Fruit fly (Drosophila melanogaster) whole organism, embryonic: Measurements from ENCODE around the gene CG3909.

Source experiments
- ATbp ChIP-seq: fragments of 200-800 bp; sonication (Bioruptor generic); optimal IDR thresholded peaks from 2 replicates; lab custom pipeline; 2017; ENCODE audit warnings: missing biosample characterization, mild to moderate bottlenecking, missing genetic modification characterization, missing genetic modification reagents
- CG11398 ChIP-seq: fragments of 200-800 bp; sonication (Bioruptor generic); optimal IDR thresholded peaks from 2 replicates; lab custom pipeline; 2016; ENCODE audit warnings: missing biosample characterization, missing genetic modification characterization
- CG12659 ChIP-seq: fragments of 200-800 bp; sonication (Bioruptor generic); optimal IDR thresholded peaks from 3 replicates; lab custom pipeline; 2017; ENCODE audit warnings: mild to moderate bottlenecking, missing biosample characterization, missing genetic modification reagents, missing genetic modification characterization
- CG15696 ChIP-seq: fragments of 200-800 bp; sonication (Bioruptor generic); optimal IDR thresholded peaks from 2 replicates; lab custom pipeline; 2019; ENCODE audit warnings: missing biosample characterization, mild to moderate bottlenecking, missing genetic modification characterization, moderate library complexity
- CG1603 ChIP-seq: fragments of 200-800 bp; sonication (Bioruptor generic); optimal IDR thresholded peaks from 2 replicates; lab custom pipeline; 2019; ENCODE audit warnings: missing biosample characterization, mild to moderate bottlenecking, missing genetic modification characterization, moderate library complexity
- CG17829 ChIP-seq: fragments of 200-800 bp; optimal IDR thresholded peaks from 2 replicates; lab custom pipeline; 2019; ENCODE audit warnings: missing biosample characterization, mild to moderate bottlenecking, missing genetic modification characterization, moderate library complexity
- CG4282 ChIP-seq: fragments of 200-800 bp; sonication (Bioruptor generic); optimal IDR thresholded peaks from 2 replicates; lab custom pipeline; 2016; ENCODE audit warnings: missing biosample characterization, missing genetic modification characterization
- CG43689 ChIP-seq: fragments of 200-800 bp; sonication (Bioruptor generic); IDR thresholded peaks from 2 replicates; pipeline ENCODE4 v1.3.6; 2022; ENCODE audit warnings: missing biosample characterization, missing genetic modification characterization
- CG5245 ChIP-seq: fragments of 200-800 bp; sonication (Bioruptor generic); optimal IDR thresholded peaks from 3 replicates; lab custom pipeline; 2016; ENCODE audit warnings: missing biosample characterization, missing genetic modification characterization
- CG6854 ChIP-seq: fragments of 200-800 bp; sonication (Bioruptor generic); optimal IDR thresholded peaks from 3 replicates; lab custom pipeline; 2017; ENCODE audit warnings: missing biosample characterization, mild to moderate bottlenecking, missing genetic modification characterization
- CG7987 ChIP-seq: fragments of 200-800 bp; sonication (Bioruptor generic); optimal IDR thresholded peaks from 2 replicates; lab custom pipeline; 2018; ENCODE audit warnings: missing biosample characterization, mild to moderate bottlenecking, missing genetic modification characterization, moderate library complexity
- CG8290 ChIP-seq, 3 experiments: fragments of 200-800 bp; sonication (Bioruptor generic); optimal IDR thresholded peaks; 2 replicates each; lab custom pipeline; 2016 to 2019; ENCODE audit warnings: missing biosample characterization in 3 of 3, missing genetic modification characterization in 3 of 3, mild to moderate bottlenecking in 2 of 3, moderate library complexity in 1 of 3
- CG8388 ChIP-seq: fragments of 200-800 bp; sonication (Bioruptor generic); optimal IDR thresholded peaks from 2 replicates; lab custom pipeline; 2019; ENCODE audit warnings: missing biosample characterization, mild to moderate bottlenecking, missing genetic modification characterization, moderate library complexity
- CG9215 ChIP-seq: fragments of 200-800 bp; sonication (Bioruptor generic); IDR thresholded peaks from 2 replicates; pipeline ENCODE4 v1.3.6; 2022; ENCODE audit warnings: missing biosample characterization, missing genetic modification characterization
- CG9609 ChIP-seq: fragments of 200-800 bp; sonication (Bioruptor generic); optimal IDR thresholded peaks from 3 replicates; lab custom pipeline; 2016; ENCODE audit warnings: missing biosample characterization, missing genetic modification characterization
- CG9817 ChIP-seq: fragments of 200-800 bp; sonication (Bioruptor generic); optimal IDR thresholded peaks from 2 replicates; lab custom pipeline; 2018; ENCODE audit warnings: missing biosample characterization, mild to moderate bottlenecking, missing genetic modification characterization, moderate library complexity
- CG9932 ChIP-seq: fragments of 200-800 bp; sonication (Bioruptor generic); IDR thresholded peaks from 2 replicates; pipeline ENCODE4 v1.3.6; 2022; ENCODE audit warnings: missing biosample characterization, missing genetic modification characterization
- Doc2 ChIP-seq: fragments of 200-800 bp; sonication (Bioruptor generic); IDR thresholded peaks from 2 replicates; pipeline ENCODE4 v1.3.6; 2022; ENCODE audit warnings: missing biosample characterization, missing genetic modification characterization
- Eip74EF ChIP-seq, 2 experiments: fragments of 200-800 bp in 1 of 2; fragments of >200 bp in 1 of 2; sonication (Bioruptor generic) in 1 of 2; optimal IDR thresholded peaks; 2 replicates each; lab custom pipeline; 2017 to 2019; ENCODE audit warnings: missing biosample characterization in 2 of 2, missing genetic modification characterization in 2 of 2, mild to moderate bottlenecking in 1 of 2, moderate library complexity in 1 of 2
- Ets97D ChIP-seq: fragments of 200-800 bp; sonication (Bioruptor generic); optimal IDR thresholded peaks from 3 replicates; lab custom pipeline; 2016; ENCODE audit warnings: missing biosample characterization, missing genetic modification characterization
- Fer2 ChIP-seq: fragments of 200-800 bp; sonication (Bioruptor generic); optimal IDR thresholded peaks from 2 replicates; lab custom pipeline; 2018; ENCODE audit warnings: missing biosample characterization, mild to moderate bottlenecking, missing genetic modification characterization, moderate library complexity
- Hr3 ChIP-seq: fragments of 200-800 bp; sonication (Bioruptor generic); optimal IDR thresholded peaks from 3 replicates; lab custom pipeline; 2016; ENCODE audit warnings: missing biosample characterization, missing genetic modification characterization
- Hr51 ChIP-seq, 2 experiments: fragments of 200-800 bp; sonication (Bioruptor generic); optimal IDR thresholded peaks; 2 replicates in 1 of 2; 3 replicates in 1 of 2; lab custom pipeline; 2016 to 2018; ENCODE audit warnings: missing biosample characterization in 2 of 2, missing genetic modification characterization in 2 of 2, mild to moderate bottlenecking in 1 of 2, moderate library complexity in 1 of 2
- Kr ChIP-seq: fragments of 200-800 bp; sonication (Bioruptor generic); optimal IDR thresholded peaks from 2 replicates; lab custom pipeline; 2017; ENCODE audit warnings: missing biosample characterization, mild to moderate bottlenecking, missing genetic modification characterization
- MESR4 ChIP-seq: fragments of 200-800 bp; sonication (Bioruptor generic); optimal IDR thresholded peaks from 2 replicates; lab custom pipeline; 2018; ENCODE audit warnings: missing biosample characterization, mild to moderate bottlenecking, missing genetic modification characterization, moderate library complexity
- Mrtf ChIP-seq: fragments of 200-800 bp; sonication (Bioruptor generic); IDR thresholded peaks from 3 replicates; pipeline ENCODE4 v1.3.6; 2022; ENCODE audit warnings: missing biosample characterization, missing genetic modification characterization
- Rx ChIP-seq: fragments of 200-800 bp; sonication (Bioruptor generic); IDR thresholded peaks from 2 replicates; pipeline ENCODE4 v1.3.6; 2022; ENCODE audit warnings: missing biosample characterization, missing genetic modification characterization
- Scr ChIP-seq: fragments of 200-800 bp; sonication (Bioruptor generic); IDR thresholded peaks from 2 replicates; pipeline ENCODE4 v1.3.6; 2022; ENCODE audit warnings: missing biosample characterization, missing genetic modification characterization; ENCODE audit not compliant: partially characterized antibody
- ara ChIP-seq: fragments of 200-800 bp; sonication (Bioruptor generic); IDR thresholded peaks from 2 replicates; pipeline ENCODE4 v1.3.6; 2022; ENCODE audit warnings: missing biosample characterization, missing genetic modification characterization
- crp ChIP-seq, 2 experiments: fragments of 200-800 bp; sonication (Bioruptor generic); optimal IDR thresholded peaks; 2 replicates in 1 of 2; 3 replicates in 1 of 2; lab custom pipeline; 2017; ENCODE audit warnings: missing biosample characterization in 2 of 2, missing genetic modification characterization in 2 of 2, mild to moderate bottlenecking in 1 of 2, moderate library complexity in 1 of 2
- cwo ChIP-seq: fragments of 200-800 bp; sonication (Bioruptor generic); optimal IDR thresholded peaks from 3 replicates; lab custom pipeline; 2017; ENCODE audit warnings: missing biosample characterization, missing genetic modification characterization, mild to moderate bottlenecking, moderate library complexity, missing genetic modification reagents
- dan ChIP-seq: fragments of 200-800 bp; sonication (Bioruptor generic); IDR thresholded peaks from 2 replicates; pipeline ENCODE4 v1.3.6; 2022; ENCODE audit warnings: missing biosample characterization, missing genetic modification characterization
- dpn ChIP-seq, 2 experiments: fragments of 200-800 bp; sonication (Bioruptor generic); optimal IDR thresholded peaks; 3 replicates each; lab custom pipeline; 2016; ENCODE audit warnings: missing biosample characterization in 2 of 2, missing genetic modification characterization in 2 of 2
- exex ChIP-seq: fragments of 200-800 bp; sonication (Bioruptor generic); optimal IDR thresholded peaks from 4 replicates; lab custom pipeline; 2018; ENCODE audit warnings: missing biosample characterization, mild to moderate bottlenecking, missing genetic modification characterization, moderate library complexity
- gsb ChIP-seq: fragments of 200-800 bp; sonication (Bioruptor generic); IDR thresholded peaks from 2 replicates; pipeline ENCODE4 v1.3.6; 2022; ENCODE audit warnings: missing biosample characterization, missing genetic modification characterization
- h ChIP-seq: fragments of >200 bp; optimal IDR thresholded peaks from 2 replicates; lab custom pipeline; 2017
- hbn ChIP-seq: fragments of 200-800 bp; sonication (Bioruptor generic); IDR thresholded peaks from 2 replicates; pipeline ENCODE4 v1.3.6; 2022; ENCODE audit warnings: missing biosample characterization, missing genetic modification characterization; ENCODE audit not compliant: partially characterized antibody
- insv ChIP-seq, 2 experiments: fragments of 200-800 bp; sonication (Bioruptor generic); optimal IDR thresholded peaks; 3 replicates each; lab custom pipeline; 2016 to 2018; ENCODE audit warnings: missing biosample characterization in 2 of 2, missing genetic modification characterization in 2 of 2
- mam ChIP-seq: fragments of 200-800 bp; sonication (Bioruptor generic); optimal IDR thresholded peaks from 3 replicates; lab custom pipeline; 2016; ENCODE audit warnings: missing biosample characterization, missing genetic modification characterization
- mld ChIP-seq: fragments of 200-800 bp; sonication (Bioruptor generic); IDR thresholded peaks from 3 replicates; pipeline ENCODE4 v1.3.6; 2022; ENCODE audit warnings: missing biosample characterization, missing genetic modification characterization; ENCODE audit not compliant: partially characterized antibody
- nau ChIP-seq: fragments of 200-800 bp; sonication (Bioruptor generic); optimal IDR thresholded peaks from 3 replicates; lab custom pipeline; 2017; ENCODE audit warnings: missing biosample characterization, mild to moderate bottlenecking, missing genetic modification characterization, missing genetic modification reagents
- nerfin-1 ChIP-seq: fragments of 200-800 bp; sonication (Bioruptor generic); optimal IDR thresholded peaks from 3 replicates; lab custom pipeline; 2019; ENCODE audit warnings: missing biosample characterization, mild to moderate bottlenecking, missing genetic modification characterization, moderate library complexity
- onecut ChIP-seq: fragments of 200-800 bp; sonication (Bioruptor generic); IDR thresholded peaks from 2 replicates; pipeline ENCODE4 v1.3.6; 2022; ENCODE audit warnings: missing biosample characterization, missing genetic modification characterization
- peb ChIP-seq: fragments of 200-800 bp; sonication (Bioruptor generic); IDR thresholded peaks from 2 replicates; pipeline ENCODE4 v1.3.6; 2022; ENCODE audit warnings: missing biosample characterization, missing genetic modification characterization
- sima ChIP-seq: fragments of 200-800 bp; sonication (Bioruptor generic); optimal IDR thresholded peaks from 2 replicates; lab custom pipeline; 2016; ENCODE audit warnings: missing biosample characterization, missing genetic modification characterization
- sisA ChIP-seq: fragments of 200-800 bp; sonication (Bioruptor generic); IDR thresholded peaks from 2 replicates; pipeline ENCODE4 v1.3.6; 2022; ENCODE audit warnings: missing biosample characterization, missing genetic modification characterization
- sr ChIP-seq: fragments of 200-800 bp; sonication (Bioruptor generic); IDR thresholded peaks from 3 replicates; pipeline ENCODE4 v1.3.6; 2022; ENCODE audit warnings: missing biosample characterization, missing genetic modification characterization
- ssp ChIP-seq: fragments of 200-800 bp; sonication (Bioruptor generic); IDR thresholded peaks from 2 replicates; pipeline ENCODE4 v1.3.6; 2022; ENCODE audit warnings: missing biosample characterization, missing genetic modification characterization
- unc-4 ChIP-seq: fragments of 200-800 bp; sonication (Bioruptor generic); IDR thresholded peaks from 2 replicates; pipeline ENCODE4 v1.3.6; 2022; ENCODE audit warnings: missing biosample characterization, missing genetic modification characterization; ENCODE audit not compliant: partially characterized antibody
- vnd ChIP-seq: fragments of 200-800 bp; sonication (Bioruptor generic); IDR thresholded peaks from 3 replicates; pipeline ENCODE4 v1.3.6; 2022; ENCODE audit warnings: missing biosample characterization, missing genetic modification characterization; ENCODE audit not compliant: partially characterized antibody
- yki ChIP-seq: fragments of >200 bp; optimal IDR thresholded peaks from 3 replicates; lab custom pipeline; 2018

The CG3909 gene

DNA sequence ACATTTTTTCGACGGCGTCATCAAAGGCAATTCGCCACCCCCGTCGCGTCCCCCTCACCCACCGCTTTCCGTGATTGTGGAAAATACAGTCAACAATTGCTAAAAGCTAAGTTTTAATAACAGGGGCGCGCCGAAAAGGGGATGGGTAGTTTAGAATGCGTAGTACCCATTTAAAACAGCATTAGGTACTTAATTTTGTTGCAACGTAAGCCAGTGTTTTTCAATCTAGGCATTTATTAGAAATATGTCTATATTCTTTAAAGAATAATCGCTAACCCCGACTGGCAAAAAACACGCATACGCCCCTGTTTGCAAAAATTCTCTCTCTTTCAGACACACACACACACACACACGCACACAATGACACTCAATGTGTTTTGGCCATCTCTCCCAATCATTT lies 41.8 kb downstream of the CG3909 start (continued):
- TF ChIP-seq CG1603 (tag; lab: Kevin White, UChicago) = no peak
- no peak for TF ChIP-seq insv (GFP tag; optimal IDR thresholded peaks at IDR 0.05; lab: Kevin White, UChicago)
- no peak for TF ChIP-seq nerfin-1 (tag; lab: Kevin White, UChicago)
- no peak for TF ChIP-seq Doc2
- peak; percentile 53 for TF ChIP-seq CG9817
- TF ChIP-seq sisA (GFP tag; lab: Robert Waterston, UW) = peak; percentile 33; the same call in 1 of the 2 replicates
- TF ChIP-seq nau = no peak
- no peak for TF ChIP-seq CG9609 (GFP tag; lab: Kevin White, UChicago)
- TF ChIP-seq unc-4 (GFP tag; lab: Robert Waterston, UW) = no peak
- no peak for TF ChIP-seq ssp (GFP tag; lab: Robert Waterston, UW)
- TF ChIP-seq CG6854 (GFP tag; lab: Kevin White, UChicago) = no peak
- no peak for TF ChIP-seq onecut (GFP tag; lab: Robert Waterston, UW)
- TF ChIP-seq CG5245 (GFP tag; lab: Kevin White, UChicago) = no peak
- no peak for TF ChIP-seq yki
- TF ChIP-seq CG17829 (tag; lab: Kevin White, UChicago) = no peak
- no peak for TF ChIP-seq vnd
- no peak for TF ChIP-seq CG4282
- TF ChIP-seq h (lab: Kevin White, UChicago) = no peak
- TF ChIP-seq crp (GFP tag; optimal IDR thresholded peaks at IDR 0.05; lab: Kevin White, UChicago) = no peak
- no peak for TF ChIP-seq peb (GFP tag; lab: Robert Waterston, UW)
- peak; percentile 31 to 53 for TF ChIP-seq dpn (GFP tag; optimal IDR thresholded peaks at IDR 0.05; lab: Kevin White, UChicago)
- peak; percentile 67 for TF ChIP-seq CG9215 (GFP tag; lab: Robert Waterston, UW)
- TF ChIP-seq dan = no peak
- peak; percentile 52; the same call in 1 of the 2 replicates for TF ChIP-seq gsb (GFP tag; lab: Robert Waterston, UW)
- no peak for TF ChIP-seq Rx (GFP tag; lab: Robert Waterston, UW)
- no peak for TF ChIP-seq sima (GFP tag; lab: Kevin White, UChicago)
- TF ChIP-seq sr (GFP tag; lab: Robert Waterston, UW) = no peak
- TF ChIP-seq ATbp (GFP tag; lab: Kevin White, UChicago) = no peak
- TF ChIP-seq mam = peak; percentile 70
- TF ChIP-seq MESR4 (GFP tag; lab: Kevin White, UChicago) = no peak
- TF ChIP-seq CG7987 (GFP tag; lab: Kevin White, UChicago) = no peak
- peak; percentile 40 for TF ChIP-seq CG12659 (GFP tag; lab: Kevin White, UChicago)
- peak; percentile 68 for TF ChIP-seq cwo (GFP tag; lab: Kevin White, UChicago)
- TF ChIP-seq CG43689 (GFP tag; lab: Robert Waterston, UW) = no peak
- TF ChIP-seq CG8290 (GFP tag; optimal IDR thresholded peaks at IDR 0.05; lab: Kevin White, UChicago) = no peak
- TF ChIP-seq CG8290 (tag; optimal IDR thresholded peaks at IDR 0.05; lab: Kevin White, UChicago) = peak in 1 of 2 experiments; percentile 70
- TF ChIP-seq Eip74EF (GFP tag; optimal IDR thresholded peaks at IDR 0.05; lab: Kevin White, UChicago) = no peak
- TF ChIP-seq Fer2 (tag; lab: Kevin White, UChicago) = no peak
- no peak for TF ChIP-seq Ets97D (GFP tag; lab: Kevin White, UChicago)
- no peak for TF ChIP-seq Kr (GFP tag; lab: Kevin White, UChicago)
- TF ChIP-seq ara (GFP tag; lab: Robert Waterston, UW) = no peak
- TF ChIP-seq Hr51 (GFP tag; optimal IDR thresholded peaks at IDR 0.05; lab: Kevin White, UChicago) = peak; percentile 34 to 37
- no peak for TF ChIP-seq Hr3 (GFP tag; lab: Kevin White, UChicago)
- TF ChIP-seq Mrtf (GFP tag; lab: Robert Waterston, UW) = 0 out of 3 replicates have a peak, but pooled peaks have one; percentile 40
- TF ChIP-seq CG15696 (tag; lab: Kevin White, UChicago) = no peak
- TF ChIP-seq hbn (GFP tag; lab: Robert Waterston, UW) = no peak
- TF ChIP-seq CG11398 (GFP tag; lab: Kevin White, UChicago) = no peak
- TF ChIP-seq CG8388 (GFP tag; lab: Kevin White, UChicago) = no peak
- TF ChIP-seq exex (tag; lab: Kevin White, UChicago) = no peak
- TF ChIP-seq CG9932 (GFP tag; lab: Robert Waterston, UW) = peak; percentile 86
- no peak for TF ChIP-seq Scr
- no peak for TF ChIP-seq mld (GFP tag; lab: Robert Waterston, UW)
